ENCODE assay signal across 1 worm cellular context in genomic region chrV:10693749-10694148, ce11.
TF ChIP-seq lines count a peak whose summit lies in the region.

No protein-coding gene starts in this region.

TF ChIP-seq in whole organism, L1 larva, 84 proteins besides CTCF, POLR2A, EP300 and RAD21 (continued from another document):
- TF ChIP-seq sup-37 (GFP tag; optimal IDR thresholded peaks at IDR 0.05; lab: Kevin White, UChicago), result no peak
- no peak for TF ChIP-seq C16A3.4 (tag; optimal IDR thresholded peaks at IDR 0.05; lab: Kevin White, UChicago)
- TF ChIP-seq jun-1 (tag; optimal IDR thresholded peaks at IDR 0.05; lab: Kevin White, UChicago), result peak; percentile 37
- no peak for TF ChIP-seq lin-15B (tag; optimal IDR thresholded peaks at IDR 0.05; lab: Kevin White, UChicago)
- no peak for TF ChIP-seq C04F5.9 (tag; optimal IDR thresholded peaks at IDR 0.05; lab: Kevin White, UChicago)
- no peak for TF ChIP-seq nhr-19 (GFP tag; conservative IDR thresholded peaks at IDR 0.05; lab: Robert Waterston, UW)
- no peak for TF ChIP-seq lin-13 (GFP tag; optimal IDR thresholded peaks at IDR 0.05; lab: Kevin White, UChicago)
- no peak for TF ChIP-seq hpl-2 (GFP tag; optimal IDR thresholded peaks at IDR 0.05; lab: Kevin White, UChicago)
- no peak for TF ChIP-seq ceh-90 (tag; optimal IDR thresholded peaks at IDR 0.05; lab: Kevin White, UChicago)
- peak; percentile 43 for TF ChIP-seq tlp-1 (tag; optimal IDR thresholded peaks at IDR 0.05; lab: Kevin White, UChicago)
- no peak for TF ChIP-seq nhr-84 (tag; optimal IDR thresholded peaks at IDR 0.05; lab: Kevin White, UChicago)
- no peak for TF ChIP-seq snu-23 (GFP tag; optimal IDR thresholded peaks at IDR 0.05; lab: Kevin White, UChicago)
- no peak for TF ChIP-seq tbx-2 (tag; optimal IDR thresholded peaks at IDR 0.05; lab: Kevin White, UChicago)
- TF ChIP-seq nhr-20 (tag; optimal IDR thresholded peaks at IDR 0.05; lab: Kevin White, UChicago), result peak; percentile 45
- no peak for TF ChIP-seq nhr-76 (tag; optimal IDR thresholded peaks at IDR 0.05; lab: Kevin White, UChicago)
- peak in 1 of 2 experiments; percentile 38 for TF ChIP-seq lin-35 (GFP tag; optimal IDR thresholded peaks at IDR 0.05; lab: Kevin White, UChicago)
- no peak for TF ChIP-seq ceh-8 (GFP tag; optimal IDR thresholded peaks at IDR 0.05; lab: Kevin White, UChicago)
- TF ChIP-seq ceh-88 (GFP tag; IDR thresholded peaks at IDR 0.05; lab: Robert Waterston, UW), result no peak
- no peak for TF ChIP-seq fkh-8 (tag; optimal IDR thresholded peaks at IDR 0.05; lab: Kevin White, UChicago)
- no peak for TF ChIP-seq nhr-11 (tag; optimal IDR thresholded peaks at IDR 0.05; lab: Kevin White, UChicago)
- peak; percentile 32 for TF ChIP-seq pqm-1 (tag; optimal IDR thresholded peaks at IDR 0.05; lab: Kevin White, UChicago)
- no peak for TF ChIP-seq irx-1 (tag; optimal IDR thresholded peaks at IDR 0.05; lab: Kevin White, UChicago)
- no peak for TF ChIP-seq fkh-4 (tag; optimal IDR thresholded peaks at IDR 0.05; lab: Kevin White, UChicago; ENCODE audit: borderline replicate concordance)
- no peak for TF ChIP-seq lin-39 (tag; optimal IDR thresholded peaks at IDR 0.05; lab: Kevin White, UChicago)
- no peak for TF ChIP-seq xbp-1 (tag; optimal IDR thresholded peaks at IDR 0.05; lab: Kevin White, UChicago)
